Fruit fly (Drosophila melanogaster) whole organism, embryonic: ENCODE measurements around the gene r-l.

Experiments used
- Adf1 ChIP-seq: fragments of 200-800 bp; sonication (Bioruptor generic); IDR thresholded peaks from 2 replicates; pipeline ENCODE4 v1.3.6; 2022; ENCODE audit warnings: missing biosample characterization, missing genetic modification characterization
- Atf6 ChIP-seq: fragments of 200-800 bp; sonication (Bioruptor generic); IDR thresholded peaks from 2 replicates; pipeline ENCODE4 v1.3.6; 2022; ENCODE audit warnings: missing biosample characterization, missing genetic modification characterization
- CG10366 ChIP-seq: fragments of 200-800 bp; sonication (Bioruptor generic); IDR thresholded peaks from 2 replicates; pipeline ENCODE4 v1.3.6; 2022; ENCODE audit warnings: missing biosample characterization, missing genetic modification characterization
- CG10654 ChIP-seq: fragments of 200-800 bp; sonication (Bioruptor generic); optimal IDR thresholded peaks from 2 replicates; lab custom pipeline; 2016; ENCODE audit warnings: missing biosample characterization, missing genetic modification characterization
- CG10959 ChIP-seq: fragments of 200-800 bp; sonication (Bioruptor generic); IDR thresholded peaks from 2 replicates; pipeline ENCODE4 v1.3.6; 2022; ENCODE audit warnings: missing biosample characterization, missing genetic modification characterization
- CG12104 ChIP-seq: fragments of 200-800 bp; sonication (Bioruptor generic); optimal IDR thresholded peaks from 3 replicates; lab custom pipeline; 2016; ENCODE audit warnings: missing biosample characterization, missing genetic modification characterization
- CG12219 ChIP-seq: fragments of 200-800 bp; sonication (Bioruptor generic); optimal IDR thresholded peaks from 3 replicates; lab custom pipeline; 2018; ENCODE audit warnings: missing biosample characterization, mild to moderate bottlenecking, missing genetic modification characterization
- CG12299 ChIP-seq: fragments of 200-800 bp; sonication (Bioruptor generic); optimal IDR thresholded peaks from 2 replicates; lab custom pipeline; 2018; ENCODE audit warnings: missing biosample characterization, mild to moderate bottlenecking, missing genetic modification characterization
- CG13287 ChIP-seq: fragments of 200-800 bp; sonication (Bioruptor generic); IDR thresholded peaks from 2 replicates; pipeline ENCODE4 v1.3.6; 2022; ENCODE audit warnings: missing biosample characterization, missing genetic modification characterization; ENCODE audit not compliant: partially characterized antibody
- CG13775 ChIP-seq: fragments of 200-800 bp; sonication (Bioruptor generic); optimal IDR thresholded peaks from 3 replicates; lab custom pipeline; 2017; ENCODE audit warnings: missing biosample characterization, mild to moderate bottlenecking, missing genetic modification characterization
- CG15269 ChIP-seq: fragments of 200-800 bp; sonication (Bioruptor generic); optimal IDR thresholded peaks from 2 replicates; lab custom pipeline; 2018; ENCODE audit warnings: missing biosample characterization, mild to moderate bottlenecking, missing genetic modification characterization, moderate library complexity
- CG15601 ChIP-seq: fragments of 200-800 bp; sonication (Bioruptor generic); optimal IDR thresholded peaks from 3 replicates; lab custom pipeline; 2019; ENCODE audit warnings: missing biosample characterization, mild to moderate bottlenecking, missing genetic modification characterization, moderate library complexity
- CG17359 ChIP-seq: fragments of 200-800 bp; sonication (Bioruptor generic); optimal IDR thresholded peaks from 3 replicates; lab custom pipeline; 2018; ENCODE audit warnings: missing biosample characterization, mild to moderate bottlenecking, missing genetic modification characterization, moderate library complexity
- CG17568 ChIP-seq: fragments of 200-800 bp; sonication (Bioruptor generic); optimal IDR thresholded peaks from 2 replicates; lab custom pipeline; 2018; ENCODE audit warnings: missing biosample characterization, mild to moderate bottlenecking, missing genetic modification characterization, moderate library complexity
- CG1832 ChIP-seq: fragments of 200-800 bp; sonication (Bioruptor generic); optimal IDR thresholded peaks from 2 replicates; lab custom pipeline; 2017; ENCODE audit warnings: missing biosample characterization, mild to moderate bottlenecking, missing genetic modification characterization, inconsistent platforms
- CG31224 ChIP-seq: fragments of 200-800 bp; sonication (Bioruptor generic); IDR thresholded peaks from 2 replicates; pipeline ENCODE4 v1.3.6; 2022; ENCODE audit warnings: missing biosample characterization, missing genetic modification characterization
- CG32772 ChIP-seq: fragments of 200-800 bp; sonication (Bioruptor generic); IDR thresholded peaks from 2 replicates; pipeline ENCODE4 v1.3.6; 2022; ENCODE audit warnings: missing biosample characterization, missing genetic modification characterization
- CG4360 ChIP-seq: fragments of 200-800 bp; sonication (Bioruptor generic); IDR thresholded peaks from 2 replicates; pipeline ENCODE4 v1.3.6; 2022; ENCODE audit warnings: missing biosample characterization, missing genetic modification characterization
- CG4424 ChIP-seq: fragments of 200-800 bp; sonication (Bioruptor generic); optimal IDR thresholded peaks from 3 replicates; lab custom pipeline; 2016; ENCODE audit warnings: missing biosample characterization, missing genetic modification characterization
- CG5180 ChIP-seq: fragments of 200-800 bp; sonication (Bioruptor generic); optimal IDR thresholded peaks from 3 replicates; lab custom pipeline; 2017; ENCODE audit warnings: missing biosample characterization, missing genetic modification characterization, mild to moderate bottlenecking, moderate library complexity, missing genetic modification reagents
- CG7963 ChIP-seq: fragments of 200-800 bp; sonication (Bioruptor generic); IDR thresholded peaks from 3 replicates; pipeline ENCODE4 v1.3.6; 2022; ENCODE audit warnings: missing biosample characterization, missing genetic modification characterization; ENCODE audit not compliant: partially characterized antibody
- CG9609 ChIP-seq: fragments of 200-800 bp; sonication (Bioruptor generic); optimal IDR thresholded peaks from 3 replicates; lab custom pipeline; 2016; ENCODE audit warnings: missing biosample characterization, missing genetic modification characterization
- Dek ChIP-seq: fragments of 200-800 bp; sonication (Bioruptor generic); optimal IDR thresholded peaks from 3 replicates; lab custom pipeline; 2019; ENCODE audit warnings: missing biosample characterization, mild to moderate bottlenecking, missing genetic modification characterization, moderate library complexity
- Dip3 ChIP-seq: fragments of 200-800 bp; sonication (Bioruptor generic); optimal IDR thresholded peaks from 3 replicates; lab custom pipeline; 2016; ENCODE audit warnings: missing biosample characterization, missing genetic modification characterization
- Ets97D ChIP-seq: fragments of 200-800 bp; sonication (Bioruptor generic); optimal IDR thresholded peaks from 3 replicates; lab custom pipeline; 2016; ENCODE audit warnings: missing biosample characterization, missing genetic modification characterization
- Fer2 ChIP-seq: fragments of 200-800 bp; sonication (Bioruptor generic); optimal IDR thresholded peaks from 2 replicates; lab custom pipeline; 2018; ENCODE audit warnings: missing biosample characterization, mild to moderate bottlenecking, missing genetic modification characterization, moderate library complexity
- Max ChIP-seq: fragments of 200-800 bp; sonication (Bioruptor generic); optimal IDR thresholded peaks from 2 replicates; lab custom pipeline; 2016; ENCODE audit warnings: missing biosample characterization, mild to moderate bottlenecking, missing genetic modification characterization
- PHDP ChIP-seq: fragments of 200-800 bp; sonication (Bioruptor generic); optimal IDR thresholded peaks from 3 replicates; lab custom pipeline; 2018; ENCODE audit warnings: missing biosample characterization, mild to moderate bottlenecking, missing genetic modification characterization, moderate library complexity
- Ptx1 ChIP-seq: fragments of 200-800 bp; sonication (Bioruptor generic); IDR thresholded peaks from 2 replicates; pipeline ENCODE4 v1.3.6; 2022; ENCODE audit warnings: missing biosample characterization, missing genetic modification characterization
- Rfx ChIP-seq: fragments of 200-800 bp; sonication (Bioruptor generic); IDR thresholded peaks from 2 replicates; pipeline ENCODE4 v1.3.6; 2022; ENCODE audit warnings: missing biosample characterization, missing genetic modification characterization
- Scr ChIP-seq: fragments of 200-800 bp; sonication (Bioruptor generic); IDR thresholded peaks from 2 replicates; pipeline ENCODE4 v1.3.6; 2022; ENCODE audit warnings: missing biosample characterization, missing genetic modification characterization; ENCODE audit not compliant: partially characterized antibody
- Ssrp ChIP-seq: fragments of 200-800 bp; sonication (Bioruptor generic); optimal IDR thresholded peaks from 2 replicates; lab custom pipeline; 2018; ENCODE audit warnings: missing biosample characterization, mild to moderate bottlenecking, missing genetic modification characterization, moderate library complexity
- amos ChIP-seq: fragments of 200-800 bp; sonication (Bioruptor generic); IDR thresholded peaks from 2 replicates; pipeline ENCODE4 v1.3.6; 2022; ENCODE audit warnings: missing biosample characterization, missing genetic modification characterization; ENCODE audit not compliant: partially characterized antibody
- aop ChIP-seq: fragments of 200-800 bp; sonication (Bioruptor generic); IDR thresholded peaks from 2 replicates; pipeline ENCODE4 v1.3.6; 2022; ENCODE audit warnings: missing biosample characterization, missing genetic modification characterization
- bsh ChIP-seq, 2 experiments: fragments of 200-800 bp; sonication (Bioruptor generic); optimal IDR thresholded peaks; 2 replicates each; lab custom pipeline; 2017 to 2018; ENCODE audit warnings: mild to moderate bottlenecking in 2 of 2, missing biosample characterization in 2 of 2, missing genetic modification characterization in 2 of 2, moderate library complexity in 1 of 2
- dmrt99B ChIP-seq: fragments of 200-800 bp; sonication (Bioruptor generic); optimal IDR thresholded peaks from 2 replicates; lab custom pipeline; 2018; ENCODE audit warnings: missing biosample characterization, mild to moderate bottlenecking, missing genetic modification characterization, moderate library complexity
- dpn ChIP-seq, 2 experiments: fragments of 200-800 bp; sonication (Bioruptor generic); optimal IDR thresholded peaks; 3 replicates each; lab custom pipeline; 2016; ENCODE audit warnings: missing biosample characterization in 2 of 2, missing genetic modification characterization in 2 of 2
- esg ChIP-seq: fragments of 200-800 bp; sonication (Bioruptor generic); conservative IDR thresholded peaks from 2 replicates; pipeline ENCODE4 v1.3.6; 2022; ENCODE audit warnings: missing biosample characterization, missing genetic modification characterization
- kah ChIP-seq: fragments of 200-800 bp; sonication (Bioruptor generic); optimal IDR thresholded peaks from 2 replicates; lab custom pipeline; 2018; ENCODE audit warnings: missing biosample characterization, mild to moderate bottlenecking, missing genetic modification characterization
- ken ChIP-seq: fragments of 200-800 bp; sonication (Bioruptor generic); IDR thresholded peaks from 3 replicates; pipeline ENCODE4 v1.3.6; 2022; ENCODE audit warnings: missing biosample characterization, missing genetic modification characterization
- nerfin-2 ChIP-seq: fragments of 200-800 bp; sonication (Bioruptor generic); IDR thresholded peaks from 2 replicates; pipeline ENCODE4 v1.3.6; 2022; ENCODE audit warnings: missing biosample characterization, missing genetic modification characterization; ENCODE audit not compliant: partially characterized antibody
- prd ChIP-seq, 3 experiments: fragments of >200 bp in 2 of 3; fragments of 200-800 bp in 1 of 3; sonication (Bioruptor generic) in 1 of 3; optimal IDR thresholded peaks in 2 of 3; IDR thresholded peaks in 1 of 3; 2 replicates in 2 of 3; 3 replicates in 1 of 3; pipeline versions ENCODE4 v1.3.6 to Lab custom; 2017 to 2022; ENCODE audit warnings: missing biosample characterization in 1 of 3, missing genetic modification characterization in 1 of 3
- ranshi ChIP-seq: fragments of 200-800 bp; sonication (Bioruptor generic); IDR thresholded peaks from 2 replicates; pipeline ENCODE4 v1.3.6; 2022; ENCODE audit warnings: missing biosample characterization, missing genetic modification characterization
- repo ChIP-seq: fragments of 200-800 bp; sonication (Bioruptor generic); optimal IDR thresholded peaks from 2 replicates; lab custom pipeline; 2016; ENCODE audit warnings: missing biosample characterization, missing genetic modification characterization
- sens ChIP-seq: fragments of 200-800 bp; sonication (Bioruptor generic); peaks from one replicate; lab custom pipeline; 2016; ENCODE audit warnings: missing biosample characterization, missing genetic modification characterization
- sim ChIP-seq: fragments of 200-800 bp; sonication (Bioruptor generic); IDR thresholded peaks from 2 replicates; pipeline ENCODE4 v1.3.6; 2022; ENCODE audit warnings: missing biosample characterization, missing genetic modification characterization
- tap ChIP-seq: fragments of 200-800 bp; optimal IDR thresholded peaks from 3 replicates; lab custom pipeline; 2019; ENCODE audit warnings: missing biosample characterization, mild to moderate bottlenecking, missing genetic modification characterization, moderate library complexity
- trh ChIP-seq: fragments of 200-800 bp; sonication (Bioruptor generic); optimal IDR thresholded peaks from 2 replicates; lab custom pipeline; 2016; ENCODE audit warnings: missing biosample characterization, missing genetic modification characterization

r-l gene

dm6 chr3R:21111964-21112740, 39.0 kb upstream of the r-l start (continued):
- TF ChIP-seq ranshi (GFP tag; lab: Robert Waterston, UW) (no peak), CG5180 (peak; percentile 27), CG12299 (tag; lab: Kevin White, UChicago) (no peak), CG10959 (no peak), sim (no peak), Atf6 (GFP tag; lab: Robert Waterston, UW) (0 out of 2 replicates have a peak, but pooled peaks have one; percentile 15), CG7963 (GFP tag; lab: Robert Waterston, UW) (no peak), CG17359 (tag; lab: Kevin White, UChicago) (peak; percentile 33), CG12104 (GFP tag; lab: Kevin White, UChicago) (peak; percentile 33), CG4360 (GFP tag; lab: Robert Waterston, UW) (peak; percentile 88), Max (no peak), prd (optimal IDR thresholded peaks at IDR 0.05; lab: Kevin White, UChicago) (no peak), prd (GFP tag; IDR thresholded peaks at IDR 0.05; lab: Robert Waterston, UW) (peak; percentile 32; the same call in 1 of the 3 replicates), repo (no peak), aop (GFP tag; lab: Robert Waterston, UW) (no peak), Ssrp (tag; lab: Kevin White, UChicago) (peak; percentile 19), amos (GFP tag; lab: Robert Waterston, UW) (no peak), CG32772 (GFP tag; lab: Robert Waterston, UW) (0 out of 2 replicates have a peak, but pooled peaks have one; percentile 30), CG10366 (peak; percentile 15; the same call in 1 of the 2 replicates), Ptx1 (peak; percentile 17; the same call in 1 of the 2 replicates), Fer2 (tag; lab: Kevin White, UChicago) (no peak), nerfin-2 (GFP tag; lab: Robert Waterston, UW) (no peak), Rfx (GFP tag; lab: Robert Waterston, UW) (peak; percentile 51), CG10654 (GFP tag; lab: Kevin White, UChicago) (no peak), bsh (GFP tag; optimal IDR thresholded peaks at IDR 0.05; lab: Kevin White, UChicago) (no peak), sens (GFP tag; lab: Kevin White, UChicago) (peak; percentile 87), CG15269 (tag; lab: Kevin White, UChicago) (peak; percentile 60), dmrt99B (tag; lab: Kevin White, UChicago) (peak; percentile 68), esg (GFP tag; lab: Robert Waterston, UW) (0 out of 2 replicates have a peak, but pooled peaks have one; percentile 5), Adf1 (GFP tag; lab: Robert Waterston, UW) (no peak), Ets97D (no peak), CG13775 (GFP tag; lab: Kevin White, UChicago) (peak; percentile 9), Scr (GFP tag; lab: Robert Waterston, UW) (no peak), CG4424 (peak; percentile 39), tap (tag; lab: Kevin White, UChicago) (no peak), ken (no peak), PHDP (tag; lab: Kevin White, UChicago) (peak; percentile 61), CG17568 (GFP tag; lab: Kevin White, UChicago) (peak; percentile 44), kah (GFP tag; lab: Kevin White, UChicago) (no peak), CG1832 (GFP tag; lab: Kevin White, UChicago) (no peak), dpn (GFP tag; optimal IDR thresholded peaks at IDR 0.05; lab: Kevin White, UChicago) (peak in 1 of 2 experiments; percentile 25), Dek (tag; lab: Kevin White, UChicago) (peak; percentile 23), CG12219 (GFP tag; lab: Kevin White, UChicago) (peak; percentile 58), CG31224 (GFP tag; lab: Robert Waterston, UW) (peak; percentile 36; the same call in 1 of the 2 replicates), CG15601 (tag; lab: Kevin White, UChicago) (no peak), Dip3 (peak; percentile 17), trh (GFP tag; lab: Kevin White, UChicago) (no peak), CG9609 (GFP tag; lab: Kevin White, UChicago) (no peak), CG13287 (GFP tag; lab: Robert Waterston, UW) (no peak)
